Worm (Caenorhabditis elegans) whole organism, young adult: Measurements from ENCODE around the gene fbxa-22.

Experiments
- B0261.1 ChIP-seq: sonication (generic microtip); optimal IDR thresholded peaks from 2 replicates; lab custom pipeline; 2016; ENCODE audit warnings: mild to moderate bottlenecking, missing genetic modification characterization, moderate library complexity, missing compliant biosample characterization
- B0336.3 ChIP-seq: fragments of 200-800 bp; sonication (Bioruptor generic); IDR thresholded peaks from 2 replicates; pipeline ENCODE4 v1.3.6; 2022; ENCODE audit warnings: missing genetic modification characterization, missing compliant biosample characterization
- F33H1.4 ChIP-seq: fragments of 200-800 bp; sonication (Bioruptor generic); IDR thresholded peaks from 2 replicates; pipeline ENCODE4 v1.3.6; 2022; ENCODE audit warnings: missing genetic modification reagents, missing genetic modification characterization, missing compliant biosample characterization
- F39B2.1 ChIP-seq: fragments of 200-800 bp; sonication (Bioruptor generic); IDR thresholded peaks from 2 replicates; pipeline ENCODE4 v1.3.6; 2022; ENCODE audit warnings: missing genetic modification reagents, missing genetic modification characterization, missing compliant biosample characterization
- T07F8.4 ChIP-seq: sonication (generic microtip); optimal IDR thresholded peaks from 2 replicates; lab custom pipeline; 2016; ENCODE audit warnings: mild to moderate bottlenecking, missing genetic modification characterization, moderate library complexity, missing compliant biosample characterization
- Y53F4B.3 ChIP-seq: fragments of 200-800 bp; sonication (Bioruptor generic); IDR thresholded peaks from 2 replicates; pipeline ENCODE4 v1.3.6; 2022; ENCODE audit warnings: missing genetic modification reagents, missing genetic modification characterization, missing compliant biosample characterization
- Y53G8AR.9 ChIP-seq: fragments of 200-800 bp; sonication (Bioruptor generic); conservative IDR thresholded peaks from 2 replicates; pipeline ENCODE4 v1.3.6; 2022; ENCODE audit warnings: missing genetic modification reagents, missing genetic modification characterization, missing compliant biosample characterization
- Y79H2A.3 ChIP-seq: fragments of 200-800 bp; sonication (Bioruptor generic); conservative IDR thresholded peaks from 2 replicates; pipeline ENCODE4 v1.3.6; 2022; ENCODE audit warnings: missing genetic modification reagents, missing genetic modification characterization, missing compliant biosample characterization
- aptf-3 ChIP-seq: fragments of 200-800 bp; sonication (Bioruptor generic); IDR thresholded peaks from 2 replicates; pipeline ENCODE4 v1.3.6; 2022; ENCODE audit warnings: missing genetic modification characterization, missing compliant biosample characterization
- bed-2 ChIP-seq: fragments of 200-800 bp; sonication (Bioruptor generic); IDR thresholded peaks from 2 replicates; pipeline ENCODE4 v1.3.6; 2022; ENCODE audit warnings: missing genetic modification reagents, missing genetic modification characterization, missing compliant biosample characterization
- ccch-3 ChIP-seq: fragments of 200-800 bp; sonication (Bioruptor generic); optimal IDR thresholded peaks from 2 replicates; lab custom pipeline; 2018; ENCODE audit warnings: mild to moderate bottlenecking, missing genetic modification characterization, missing compliant biosample characterization
- cebp-2 ChIP-seq: fragments of 200-800 bp; sonication (Bioruptor generic); IDR thresholded peaks from 2 replicates; pipeline ENCODE4 v1.3.6; 2022; ENCODE audit warnings: missing genetic modification characterization, missing compliant biosample characterization
- ceh-100 ChIP-seq: fragments of 200-800 bp; sonication (Bioruptor generic); IDR thresholded peaks from 2 replicates; pipeline ENCODE4 v1.3.6; 2022; ENCODE audit warnings: missing genetic modification reagents, missing genetic modification characterization, missing compliant biosample characterization
- ceh-27 ChIP-seq: fragments of 200-800 bp; sonication (Bioruptor generic); optimal IDR thresholded peaks from 2 replicates; lab custom pipeline; 2018; ENCODE audit warnings: mild to moderate bottlenecking, missing genetic modification characterization, moderate library complexity, missing compliant biosample characterization
- ceh-79 ChIP-seq: sonication (generic microtip); optimal IDR thresholded peaks from 2 replicates; lab custom pipeline; 2017; ENCODE audit warnings: mild to moderate bottlenecking, missing genetic modification characterization, missing compliant biosample characterization
- ceh-91 ChIP-seq: fragments of 200-800 bp; sonication (Bioruptor generic); IDR thresholded peaks from 2 replicates; pipeline ENCODE4 v1.3.6; 2022; ENCODE audit warnings: missing genetic modification reagents, missing genetic modification characterization, missing compliant biosample characterization
- dox-1 ChIP-seq: fragments of 200-800 bp; sonication (Bioruptor generic); IDR thresholded peaks from 2 replicates; pipeline ENCODE4 v1.3.6; 2022; ENCODE audit warnings: missing genetic modification reagents, missing genetic modification characterization, missing compliant biosample characterization
- dpl-1 ChIP-seq: fragments of 150-350 bp; optimal IDR thresholded peaks from 2 replicates; lab custom pipeline; 2014; ENCODE audit warnings: missing biosample characterization, missing genetic modification reagents, missing genetic modification characterization
- efl-1 ChIP-seq: fragments of 150-350 bp; optimal IDR thresholded peaks from 2 replicates; lab custom pipeline; 2014; ENCODE audit warnings: missing biosample characterization, missing genetic modification reagents, missing genetic modification characterization
- egrh-3 ChIP-seq: fragments of 200-800 bp; sonication (Bioruptor generic); IDR thresholded peaks from 2 replicates; pipeline ENCODE4 v1.3.6; 2022; ENCODE audit warnings: missing genetic modification reagents, missing genetic modification characterization, missing compliant biosample characterization
- ekl-4 ChIP-seq: fragments of 200-800 bp; sonication (Bioruptor generic); IDR thresholded peaks from 2 replicates; pipeline ENCODE4 v1.3.6; 2022; ENCODE audit warnings: missing genetic modification reagents, missing genetic modification characterization, missing compliant biosample characterization
- him-1 ChIP-seq: sonication (generic microtip); optimal IDR thresholded peaks from 2 replicates; lab custom pipeline; 2016; ENCODE audit warnings: missing genotype, missing genetic modification reagents, missing genetic modification characterization, missing compliant biosample characterization
- hlh-26 ChIP-seq: fragments of 200-800 bp; sonication (Bioruptor generic); conservative IDR thresholded peaks from 2 replicates; pipeline ENCODE4 v1.3.6; 2022; ENCODE audit warnings: missing genetic modification reagents, missing genetic modification characterization, missing compliant biosample characterization
- hmg-20 ChIP-seq: fragments of 200-800 bp; sonication (Bioruptor generic); IDR thresholded peaks from 2 replicates; pipeline ENCODE4 v1.3.6; 2022; ENCODE audit warnings: missing genetic modification reagents, missing genetic modification characterization, missing compliant biosample characterization
- hsf-1 ChIP-seq: fragments of 200-800 bp; sonication (Bioruptor generic); IDR thresholded peaks from 2 replicates; pipeline ENCODE4 v1.3.6; 2022; ENCODE audit warnings: missing genetic modification reagents, missing genetic modification characterization, missing compliant biosample characterization
- lag-1 ChIP-seq: fragments of 200-800 bp; sonication (Bioruptor generic); IDR thresholded peaks from 2 replicates; pipeline ENCODE4 v1.3.6; 2022; ENCODE audit warnings: missing genetic modification reagents, missing genetic modification characterization, missing compliant biosample characterization
- lin-35 ChIP-seq, 3 experiments: fragments of 150-350 bp in 2 of 3; sonication (generic microtip) in 1 of 3; optimal IDR thresholded peaks; 2 replicates each; lab custom pipeline; 2014 to 2018; ENCODE audit warnings: missing biosample characterization in 3 of 3, missing genetic modification characterization in 3 of 3, missing genetic modification reagents in 3 of 3
- lin-54 ChIP-seq: fragments of 200-800 bp; sonication (Bioruptor generic); optimal IDR thresholded peaks from 2 replicates; lab custom pipeline; 2018; ENCODE audit warnings: mild to moderate bottlenecking, missing genetic modification characterization, missing compliant biosample characterization
- madf-10 ChIP-seq: sonication (generic microtip); optimal IDR thresholded peaks from 2 replicates; lab custom pipeline; 2016; ENCODE audit warnings: mild to moderate bottlenecking, missing genetic modification characterization, missing compliant biosample characterization
- madf-6 ChIP-seq: fragments of 200-800 bp; sonication (Bioruptor generic); IDR thresholded peaks from 2 replicates; pipeline ENCODE4 v1.3.6; 2022; ENCODE audit warnings: missing genetic modification reagents, missing genetic modification characterization, missing compliant biosample characterization
- nfyb-1 ChIP-seq: fragments of 200-800 bp; sonication (Bioruptor generic); IDR thresholded peaks from 2 replicates; pipeline ENCODE4 v1.3.6; 2022; ENCODE audit warnings: missing genetic modification reagents, missing genetic modification characterization, missing compliant biosample characterization
- nhr-27 ChIP-seq: fragments of 200-800 bp; sonication (Bioruptor generic); optimal IDR thresholded peaks from 2 replicates; lab custom pipeline; 2018; ENCODE audit warnings: mild to moderate bottlenecking, missing genetic modification characterization, moderate library complexity, missing compliant biosample characterization
- nhr-90 ChIP-seq: sonication (generic microtip); optimal IDR thresholded peaks from 2 replicates; lab custom pipeline; 2016; ENCODE audit warnings: missing genotype, mild to moderate bottlenecking, missing genetic modification characterization, missing compliant biosample characterization
- pha-4 ChIP-seq: fragments of 150-350 bp; sonication (generic microtip); optimal IDR thresholded peaks from 2 replicates; lab custom pipeline; 2014; ENCODE audit warnings: missing biosample characterization, missing genetic modification reagents, missing genetic modification characterization
- repo-1 ChIP-seq: sonication (generic microtip); optimal IDR thresholded peaks from 2 replicates; lab custom pipeline; 2017; ENCODE audit warnings: mild to moderate bottlenecking, missing genetic modification characterization, missing compliant biosample characterization
- sea-2 ChIP-seq: fragments of 200-800 bp; sonication (Bioruptor generic); IDR thresholded peaks from 2 replicates; pipeline ENCODE4 v1.3.6; 2022; ENCODE audit warnings: missing genetic modification characterization, missing compliant biosample characterization
- snpc-1.1 ChIP-seq: sonication (generic microtip); optimal IDR thresholded peaks from 2 replicates; lab custom pipeline; 2017; ENCODE audit warnings: missing genetic modification characterization, mild to moderate bottlenecking, missing compliant biosample characterization, antibody characterized with exemption, moderate library complexity, missing genotype, missing genetic modification reagents; ENCODE audit not compliant: insufficient read depth
- snpc-1.3 ChIP-seq: sonication (generic microtip); optimal IDR thresholded peaks from 2 replicates; lab custom pipeline; 2017; ENCODE audit warnings: missing genetic modification characterization, mild to moderate bottlenecking, missing compliant biosample characterization, antibody characterized with exemption, moderate library complexity, missing genotype, missing genetic modification reagents; ENCODE audit not compliant: insufficient read depth
- snpc-3.4 ChIP-seq: sonication (generic microtip); optimal IDR thresholded peaks from 2 replicates; lab custom pipeline; 2017; ENCODE audit warnings: missing genetic modification characterization, mild to moderate bottlenecking, missing compliant biosample characterization, antibody characterized with exemption, moderate library complexity, missing genotype, missing genetic modification reagents
- snpc-4 ChIP-seq, 5 experiments: fragments of 150-350 bp in 1 of 5; sonication (generic microtip) in 4 of 5; optimal IDR thresholded peaks; 2 replicates each; lab custom pipeline; 2014 to 2018; ENCODE audit warnings: missing genetic modification characterization in 5 of 5, missing biosample characterization in 3 of 5, antibody characterized with exemption in 2 of 5, mild to moderate bottlenecking in 2 of 5, missing compliant biosample characterization in 2 of 5, missing genotype in 2 of 5, moderate library complexity in 2 of 5, missing genetic modification reagents in 1 of 5
- tbx-9 ChIP-seq: sonication (generic microtip); optimal IDR thresholded peaks from 2 replicates; lab custom pipeline; 2016; ENCODE audit warnings: borderline replicate concordance, missing genetic modification characterization, inconsistent platforms, missing compliant biosample characterization
- zfh-2 ChIP-seq: fragments of 200-800 bp; sonication (Bioruptor generic); conservative IDR thresholded peaks from 2 replicates; pipeline ENCODE4 v1.3.6; 2022; ENCODE audit warnings: missing genetic modification reagents, missing genetic modification characterization, missing compliant biosample characterization
- ztf-25 ChIP-seq: fragments of 200-800 bp; sonication (Bioruptor generic); IDR thresholded peaks from 2 replicates; pipeline ENCODE4 v1.3.6; 2022; ENCODE audit warnings: missing genetic modification reagents, missing genetic modification characterization, missing compliant biosample characterization
- ztf-28 ChIP-seq: fragments of 200-800 bp; sonication (Bioruptor generic); IDR thresholded peaks from 2 replicates; pipeline ENCODE4 v1.3.6; 2022; ENCODE audit warnings: missing genetic modification reagents, missing genetic modification characterization, missing compliant biosample characterization
- ztf-3 ChIP-seq: fragments of 200-800 bp; sonication (Bioruptor generic); optimal IDR thresholded peaks from 2 replicates; lab custom pipeline; 2018; ENCODE audit warnings: mild to moderate bottlenecking, missing genetic modification characterization, missing compliant biosample characterization
- ztf-6 ChIP-seq: fragments of 200-800 bp; sonication (Bioruptor generic); IDR thresholded peaks from 2 replicates; pipeline ENCODE4 v1.3.6; 2022; ENCODE audit warnings: missing genetic modification reagents, missing genetic modification characterization, missing compliant biosample characterization

fbxa-22 gene

DNA sequence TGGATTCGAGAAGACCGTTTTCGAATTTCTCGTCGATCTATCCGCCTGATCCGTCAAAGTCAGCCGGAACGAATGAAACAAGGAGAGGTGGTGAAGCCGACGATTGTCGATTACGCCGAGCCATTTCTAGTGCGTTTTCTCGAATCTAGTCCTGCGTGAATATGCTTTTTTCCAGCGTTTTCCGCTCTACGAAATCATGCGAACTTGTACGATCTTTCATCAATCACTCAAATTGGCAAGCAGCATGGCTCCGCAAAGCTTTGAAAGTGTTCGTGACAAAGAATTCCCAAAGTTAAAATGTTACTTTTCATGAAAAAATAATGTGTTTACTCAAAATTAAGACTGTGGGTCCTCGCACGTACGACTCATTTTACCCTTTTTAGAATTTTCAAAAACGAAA, 41.8 kb upstream of the fbxa-22 start:
- TF ChIP-seq madf-10 (tag; lab: Kevin White, UChicago) = no peak
- 0 out of 2 replicates have a peak, but pooled peaks have one; percentile 40 for TF ChIP-seq lag-1 (GFP tag; lab: Robert Waterston, UW)
- TF ChIP-seq egrh-3 = no peak
- TF ChIP-seq T07F8.4 (tag; lab: Kevin White, UChicago) = no peak

DNA sequence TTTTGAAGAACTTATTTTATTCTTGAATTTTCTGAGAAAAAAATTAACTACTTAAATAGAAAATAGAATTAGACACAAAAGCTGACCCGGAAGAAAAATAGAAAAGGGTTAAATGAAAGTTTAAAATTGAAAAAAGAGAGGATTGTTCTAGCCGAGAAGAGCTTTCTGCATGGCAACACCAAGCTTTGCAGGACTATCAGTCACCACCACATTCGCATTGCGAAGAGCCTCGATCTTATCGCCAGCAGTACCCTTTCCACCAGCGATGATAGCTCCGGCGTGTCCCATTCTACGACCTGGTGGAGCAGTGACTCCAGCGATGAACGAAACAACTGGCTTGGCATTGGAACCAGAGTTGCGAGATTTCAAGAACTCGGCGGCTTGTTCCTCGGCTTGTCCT, 38.5 kb upstream of the fbxa-22 start:
- TF ChIP-seq ceh-27 (GFP tag; lab: Kevin White, UChicago) = no peak
- 0 out of 2 replicates have a peak, but pooled peaks have one; percentile 27 for TF ChIP-seq dox-1 (GFP tag; lab: Robert Waterston, UW)
- no peak for TF ChIP-seq Y53F4B.3 (GFP tag; lab: Robert Waterston, UW)
- TF ChIP-seq repo-1 (tag; lab: Kevin White, UChicago) = no peak
- no peak for TF ChIP-seq nfyb-1 (GFP tag; lab: Robert Waterston, UW)
- no peak for TF ChIP-seq ccch-3 (GFP tag; lab: Kevin White, UChicago)
- TF ChIP-seq snpc-1.1 (tag; lab: Kevin White, UChicago) = no peak
- TF ChIP-seq Y53G8AR.9 (GFP tag; lab: Robert Waterston, UW) = 0 out of 2 replicates have a peak, but pooled peaks have one; percentile 62
- TF ChIP-seq nhr-27 = no peak
- 0 out of 2 replicates have a peak, but pooled peaks have one; percentile 9 for TF ChIP-seq ceh-91 (GFP tag; lab: Robert Waterston, UW)
- 0 out of 2 replicates have a peak, but pooled peaks have one; percentile 49 for TF ChIP-seq Y79H2A.3
- peak; percentile 57; the same call in 1 of the 2 replicates for TF ChIP-seq ekl-4 (GFP tag; lab: Robert Waterston, UW)
- TF ChIP-seq hmg-20 (GFP tag; lab: Robert Waterston, UW) = no peak
- TF ChIP-seq him-1 (tag; lab: Kevin White, UChicago) = peak; percentile 39
- TF ChIP-seq ztf-28 (GFP tag; lab: Robert Waterston, UW) = 0 out of 2 replicates have a peak, but pooled peaks have one; percentile 57
- peak; percentile 30; the same call in 1 of the 2 replicates for TF ChIP-seq madf-6 (GFP tag; lab: Robert Waterston, UW)
- no peak for TF ChIP-seq hlh-26 (GFP tag; lab: Robert Waterston, UW)
- no peak for TF ChIP-seq snpc-3.4 (tag; lab: Kevin White, UChicago)
- no peak for TF ChIP-seq nhr-90
- no peak for TF ChIP-seq tbx-9 (tag; lab: Kevin White, UChicago)
- no peak for TF ChIP-seq cebp-2 (GFP tag; lab: Robert Waterston, UW)
- no peak for TF ChIP-seq ceh-79 (tag; lab: Kevin White, UChicago)
- TF ChIP-seq ceh-100 (GFP tag; lab: Robert Waterston, UW) = peak; percentile 44; the same call in 1 of the 2 replicates
- no peak for TF ChIP-seq snpc-1.3
- peak; percentile 46; the same call in 1 of the 2 replicates for TF ChIP-seq B0336.3
- no peak for TF ChIP-seq efl-1
- TF ChIP-seq T07F8.4 (tag; lab: Kevin White, UChicago) = no peak
- TF ChIP-seq hsf-1 (GFP tag; lab: Robert Waterston, UW) = peak; percentile 45; the same call in 1 of the 2 replicates
- TF ChIP-seq F33H1.4 (GFP tag; lab: Robert Waterston, UW) = no peak
- no peak for TF ChIP-seq ztf-6 (GFP tag; lab: Robert Waterston, UW)
- TF ChIP-seq zfh-2 (GFP tag; lab: Robert Waterston, UW) = no peak
- TF ChIP-seq bed-2 = no peak
- no peak for TF ChIP-seq snpc-4 (GFP tag; optimal IDR thresholded peaks at IDR 0.05; lab: Kevin White, UChicago)
- no peak for TF ChIP-seq snpc-4 (tag; optimal IDR thresholded peaks at IDR 0.05; lab: Kevin White, UChicago)
- no peak for TF ChIP-seq sea-2 (GFP tag; lab: Robert Waterston, UW)
- no peak for TF ChIP-seq pha-4 (tag; lab: Kevin White, UChicago)
- no peak for TF ChIP-seq ztf-3 (GFP tag; lab: Kevin White, UChicago)
- no peak for TF ChIP-seq aptf-3 (GFP tag; lab: Robert Waterston, UW)
- no peak for TF ChIP-seq lin-35 (GFP tag; optimal IDR thresholded peaks at IDR 0.05; lab: Kevin White, UChicago)
- no peak for TF ChIP-seq ztf-25 (GFP tag; lab: Robert Waterston, UW)
- no peak for TF ChIP-seq B0261.1 (tag; lab: Kevin White, UChicago)
- no peak for TF ChIP-seq dpl-1
- no peak for TF ChIP-seq lin-54 (GFP tag; lab: Kevin White, UChicago)
- TF ChIP-seq F39B2.1 (GFP tag; lab: Robert Waterston, UW) = no peak
